Worm (Caenorhabditis elegans): ENCODE measurements around the gene F31F7.2.

The F31F7.2 gene

DNA sequence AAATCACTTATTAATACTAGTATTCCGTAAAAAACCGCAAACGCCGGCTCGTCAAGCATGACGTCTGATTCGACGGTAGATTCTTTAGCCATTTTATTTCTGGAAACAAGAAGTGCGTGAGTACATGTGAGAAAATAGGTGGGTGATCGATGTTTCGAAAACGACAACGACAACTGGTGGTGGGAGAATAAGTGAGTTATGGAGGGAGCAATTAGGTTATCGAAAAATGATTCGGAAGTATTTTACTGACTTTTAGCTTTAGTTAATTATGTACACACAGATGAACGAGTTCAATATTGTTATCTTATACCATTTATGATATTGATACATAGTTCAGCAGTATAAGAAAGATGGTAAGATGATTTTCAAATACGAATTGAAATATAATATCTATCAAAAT lies 15.7 kb downstream of the F31F7.2 start, which contains the start of gene srn-1:
Gene srn-1 (minus strand): TSS at position 101 of the 400 bp plus-strand sequence.
- no peak for TF ChIP-seq mes-2 (tag; optimal IDR thresholded peaks at IDR 0.05; ENCODE audit: poor library complexity, severe bottlenecking)
- no peak for TF ChIP-seq nhr-102 (tag; optimal IDR thresholded peaks at IDR 0.05)
- no peak for TF ChIP-seq nhr-76 (tag; optimal IDR thresholded peaks at IDR 0.05)
- no peak for TF ChIP-seq lim-7 (GFP tag; IDR thresholded peaks at IDR 0.05)
- TF ChIP-seq ces-1 (GFP tag; optimal IDR thresholded peaks at IDR 0.05) = no peak
- TF ChIP-seq nhr-111 (GFP tag; optimal IDR thresholded peaks at IDR 0.05) = no peak

DNA sequence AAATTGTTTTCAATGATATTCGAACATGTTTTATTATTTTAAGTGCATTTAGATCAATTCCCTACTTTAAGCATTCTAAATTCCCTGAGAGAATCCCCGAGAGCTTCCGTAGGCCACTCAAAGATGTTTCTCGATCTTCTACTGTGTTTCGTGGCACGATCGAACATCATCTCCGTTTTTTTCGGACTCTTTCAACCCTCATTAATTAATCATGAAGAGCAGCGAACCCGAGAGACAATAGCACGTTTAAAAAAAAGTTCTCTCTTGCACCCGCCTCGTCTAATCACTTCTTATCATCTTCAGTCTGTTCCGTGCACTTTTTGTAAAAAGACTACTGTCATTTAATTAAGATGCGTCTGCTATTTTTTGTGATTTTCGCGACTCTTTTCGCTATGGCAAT lies 18.0 kb downstream of the F31F7.2 start, which contains the start of gene K12B6.11:
Gene K12B6.11 (plus strand): TSS at position 301 of the 400 bp plus-strand sequence.
- TF ChIP-seq dmd-6 (GFP tag; IDR thresholded peaks at IDR 0.05) = peak; percentile 25; the same call in 1 of the 2 replicates
- no peak for TF ChIP-seq Y5F2A.4 (GFP tag; optimal IDR thresholded peaks at IDR 0.05)

DNA sequence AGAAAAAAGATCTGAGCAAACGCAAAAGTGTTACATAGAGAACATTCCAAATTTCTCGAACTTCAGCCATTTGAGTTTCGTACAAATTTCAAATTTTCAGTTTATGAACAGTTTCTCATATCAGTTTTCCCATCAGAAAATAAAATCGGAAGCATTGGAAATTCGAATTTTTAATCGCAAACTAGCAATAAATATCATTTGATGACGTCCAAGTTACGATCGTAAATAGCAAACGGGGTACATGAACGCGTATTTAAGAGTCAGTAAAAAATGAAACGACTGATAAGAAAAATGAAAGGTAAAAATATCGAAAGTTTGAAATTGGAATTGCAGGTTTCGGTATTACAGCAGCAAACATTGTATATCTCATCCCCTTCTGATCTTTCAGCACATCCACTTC lies 20.6 kb downstream of the F31F7.2 start:
- peak; percentile 52 for TF ChIP-seq dve-1 (tag; optimal IDR thresholded peaks at IDR 0.05; ENCODE audit: insufficient read depth)
- TF ChIP-seq pqm-1 (tag; optimal IDR thresholded peaks at IDR 0.05) = peak; percentile 54
- peak; percentile 30; the same call in 1 of the 2 replicates for TF ChIP-seq dmd-6 (GFP tag; IDR thresholded peaks at IDR 0.05)
- TF ChIP-seq snpc-1.2 (GFP tag; IDR thresholded peaks at IDR 0.05) = no peak
- TF ChIP-seq nhr-28 (tag; optimal IDR thresholded peaks at IDR 0.05) = peak; percentile 7
- TF ChIP-seq dpl-1 (GFP tag; optimal IDR thresholded peaks at IDR 0.05) = no peak
- peak; percentile 93 for TF ChIP-seq php-3 (GFP tag; IDR thresholded peaks at IDR 0.05)
- no peak for TF ChIP-seq daf-16 (GFP tag; optimal IDR thresholded peaks at IDR 0.05)
- peak; percentile 65 for TF ChIP-seq daf-16 (tag; optimal IDR thresholded peaks at IDR 0.05)

DNA sequence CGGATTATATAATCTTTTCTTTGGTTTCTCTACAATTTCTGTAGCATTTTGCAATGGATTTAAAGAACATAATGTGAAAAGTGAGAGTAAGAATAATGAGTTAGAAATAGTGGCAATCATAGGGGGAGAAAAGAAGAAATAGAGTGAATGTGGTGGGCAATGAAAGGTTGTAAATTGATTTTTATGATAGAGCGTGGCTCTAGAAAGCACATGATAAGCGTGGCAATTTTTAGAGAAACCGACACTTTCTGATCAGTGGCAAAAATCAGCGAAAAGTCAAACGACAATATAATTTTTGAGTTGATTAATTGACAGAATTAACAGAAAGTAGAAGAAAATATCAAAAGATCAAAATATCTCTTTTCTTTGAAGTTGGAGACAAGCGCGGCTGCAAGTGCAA lies 21.7 kb downstream of the F31F7.2 start, which contains the start of gene K12B6.9:
Gene K12B6.9 (minus strand): TSS at position 266 of the 400 bp plus-strand sequence.
- TF ChIP-seq php-3 (GFP tag; IDR thresholded peaks at IDR 0.05) (peak; percentile 61; the same call in 1 of the 2 replicates), daf-8 (GFP tag; IDR thresholded peaks at IDR 0.05) (no peak), pha-4 (GFP tag; IDR thresholded peaks at IDR 0.05) (no peak), pha-4 (tag; optimal IDR thresholded peaks at IDR 0.05) (no peak), mdt-29 (GFP tag; IDR thresholded peaks at IDR 0.05) (no peak), spr-3 (GFP tag; optimal IDR thresholded peaks at IDR 0.05) (no peak), spr-1 (tag; optimal IDR thresholded peaks at IDR 0.05) (no peak), zag-1 (tag; optimal IDR thresholded peaks at IDR 0.05) (no peak), hlh-11 (tag; optimal IDR thresholded peaks at IDR 0.05) (peak; percentile 48), zip-11 (GFP tag; IDR thresholded peaks at IDR 0.05) (no peak), set-16 (GFP tag; IDR thresholded peaks at IDR 0.05) (no peak), daf-16 (GFP tag; optimal IDR thresholded peaks at IDR 0.05) (no peak), daf-16 (tag; optimal IDR thresholded peaks at IDR 0.05) (peak; percentile 43), sdz-12 (GFP tag; optimal IDR thresholded peaks at IDR 0.05) (no peak), ceh-62 (tag; optimal IDR thresholded peaks at IDR 0.05) (no peak), dve-1 (tag; optimal IDR thresholded peaks at IDR 0.05; ENCODE audit: insufficient read depth) (peak; percentile 39), saeg-2 (GFP tag; IDR thresholded peaks at IDR 0.05) (no peak), dmd-6 (GFP tag; IDR thresholded peaks at IDR 0.05) (peak; percentile 64), ceh-32 (tag; optimal IDR thresholded peaks at IDR 0.05; ENCODE audit: poor library complexity) (no peak), daf-12 (tag; optimal IDR thresholded peaks at IDR 0.05) (no peak), lin-1 (GFP tag; IDR thresholded peaks at IDR 0.05) (no peak), unc-62 (GFP tag; optimal IDR thresholded peaks at IDR 0.05 in 1 of 2) (peak in 1 of 2 experiments; percentile 54), unc-62 (tag; optimal IDR thresholded peaks at IDR 0.05) (no peak), nhr-28 (tag; optimal IDR thresholded peaks at IDR 0.05) (peak; percentile 48), lin-38 (GFP tag; IDR thresholded peaks at IDR 0.05) (no peak), nhr-25 (tag; optimal IDR thresholded peaks at IDR 0.05; ENCODE audit: borderline replicate concordance, insufficient read depth) (no peak), hlh-30 (tag; optimal IDR thresholded peaks at IDR 0.05; ENCODE audit: insufficient read depth) (peak; percentile 36), aha-1 (tag) (peak; percentile 34), ztf-7 (tag; optimal IDR thresholded peaks at IDR 0.05) (no peak), madf-5 (GFP tag; IDR thresholded peaks at IDR 0.05) (no peak), zfp-3 (GFP tag; conservative IDR thresholded peaks at IDR 0.05) (no peak), cey-2 (tag; optimal IDR thresholded peaks at IDR 0.05; ENCODE audit: borderline replicate concordance, insufficient read depth) (no peak), ZK337.2 (GFP tag; IDR thresholded peaks at IDR 0.05) (no peak), R02D3.7 (tag; optimal IDR thresholded peaks at IDR 0.05) (no peak), pqm-1 (tag; optimal IDR thresholded peaks at IDR 0.05) (peak; percentile 76)
